Worm (Caenorhabditis elegans) whole organism, midembryonic: ENCODE results near the gene F10E7.6.

Experiments used
- T22C8.4 ChIP-seq: fragments of 200-800 bp; sonication (Bioruptor generic); IDR thresholded peaks from 2 replicates; pipeline ENCODE4 v1.3.6; 2022; ENCODE audit warnings: missing genetic modification characterization, missing compliant biosample characterization
- cog-1 ChIP-seq: sonication (generic microtip); optimal IDR thresholded peaks from 2 replicates; lab custom pipeline; 2016; ENCODE audit warnings: missing genetic modification characterization, missing compliant biosample characterization
- flt-1 ChIP-seq: fragments of 200-800 bp; sonication (Bioruptor generic); IDR thresholded peaks from 2 replicates; pipeline ENCODE4 v1.3.6; 2022; ENCODE audit warnings: missing genetic modification characterization, missing compliant biosample characterization
- klf-2 ChIP-seq: fragments of 200-800 bp; sonication (Bioruptor generic); conservative IDR thresholded peaks from 2 replicates; pipeline ENCODE4 v1.3.6; 2022; ENCODE audit warnings: missing genetic modification reagents, missing genetic modification characterization, missing compliant biosample characterization
- med-1 ChIP-seq: sonication (generic microtip); optimal IDR thresholded peaks from 2 replicates; lab custom pipeline; 2017; ENCODE audit warnings: missing genetic modification characterization, mild to moderate bottlenecking, missing compliant biosample characterization, antibody characterized with exemption, missing genetic modification reagents; ENCODE audit not compliant: insufficient read depth
- ref-1 ChIP-seq: fragments of 200-800 bp; sonication (Bioruptor generic); conservative IDR thresholded peaks from 2 replicates; pipeline ENCODE4 v1.3.6; 2022; ENCODE audit warnings: missing genetic modification reagents, missing genetic modification characterization, missing compliant biosample characterization
- tab-1 ChIP-seq: fragments of 200-800 bp; sonication (Bioruptor generic); IDR thresholded peaks from 2 replicates; pipeline ENCODE4 v1.3.6; 2022; ENCODE audit warnings: missing genetic modification characterization, missing compliant biosample characterization
- ztf-23 ChIP-seq: fragments of 200-800 bp; sonication (Bioruptor generic); IDR thresholded peaks from 2 replicates; pipeline ENCODE4 v1.3.6; 2022; ENCODE audit warnings: missing genetic modification reagents, missing genetic modification characterization, missing compliant biosample characterization
- ztf-29 ChIP-seq: fragments of 200-800 bp; sonication (Bioruptor generic); IDR thresholded peaks from 2 replicates; pipeline ENCODE4 v1.3.6; 2022; ENCODE audit warnings: missing genetic modification reagents, missing genetic modification characterization, missing compliant biosample characterization

The F10E7.6 gene

ce11 chrII:7106313-7106712 is 6.6 kb upstream of the F10E7.6 start:
- TF ChIP-seq ztf-29 (no peak), med-1 (GFP tag; lab: Kevin White, UChicago) (no peak), T22C8.4 (GFP tag; lab: Robert Waterston, UW) (no peak), ref-1 (GFP tag; lab: Robert Waterston, UW) (no peak), cog-1 (tag; lab: Kevin White, UChicago) (no peak), ztf-23 (GFP tag; lab: Robert Waterston, UW) (no peak), klf-2 (no peak), tab-1 (GFP tag; lab: Robert Waterston, UW) (no peak), flt-1 (GFP tag; lab: Robert Waterston, UW) (no peak)

- TF ChIP-seq ref-1 (GFP tag; lab: Robert Waterston, UW) = no peak
- TF ChIP-seq ztf-29 = no peak
- no peak for TF ChIP-seq flt-1 (GFP tag; lab: Robert Waterston, UW)
- no peak for TF ChIP-seq cog-1 (tag; lab: Kevin White, UChicago)
- no peak for TF ChIP-seq ztf-23 (GFP tag; lab: Robert Waterston, UW)
- no peak for TF ChIP-seq klf-2
- TF ChIP-seq med-1 (GFP tag; lab: Kevin White, UChicago) = no peak
- no peak for TF ChIP-seq T22C8.4 (GFP tag; lab: Robert Waterston, UW)
These were observed 2.9 kb upstream of the F10E7.6 start, which contains the start of gene F10E7.9 for ce11 chrII:7109956-7110355. Gene F10E7.9, minus strand, starts transcription at chrII:7110056.

- no peak for TF ChIP-seq tab-1 (GFP tag; lab: Robert Waterston, UW)
These were observed 1.7 kb upstream of the F10E7.6 start for ce11 chrII:7111012-7111656.

- TF ChIP-seq ztf-29 (no peak), cog-1 (tag; lab: Kevin White, UChicago) (peak; percentile 35)
These were observed 1.2 kb upstream of the F10E7.6 start, which contains the start of gene F10E7.5 for ce11 chrII:7111657-7112049. Gene F10E7.5, plus strand, starts transcription at chrII:7111978.

ce11 chrII:7115638-7116037 is 2.8 kb downstream of the F10E7.6 start, which contains the start of gene cutl-5:
Gene cutl-5, minus strand, starts transcription at chrII:7115906.
- TF ChIP-seq ztf-29 = no peak
- no peak for TF ChIP-seq flt-1 (GFP tag; lab: Robert Waterston, UW)
- TF ChIP-seq ref-1 (GFP tag; lab: Robert Waterston, UW) = no peak
- TF ChIP-seq med-1 (GFP tag; lab: Kevin White, UChicago) = no peak
- TF ChIP-seq klf-2 = no peak
- no peak for TF ChIP-seq T22C8.4 (GFP tag; lab: Robert Waterston, UW)
- TF ChIP-seq tab-1 (GFP tag; lab: Robert Waterston, UW) = no peak
- no peak for TF ChIP-seq ztf-23 (GFP tag; lab: Robert Waterston, UW)
- no peak for TF ChIP-seq cog-1 (tag; lab: Kevin White, UChicago)

ce11 chrII:7116350-7116749 is 3.5 kb downstream of the F10E7.6 start, which contains the start of gene spon-1:
Gene spon-1, plus strand, starts transcription at chrII:7116557.
- no peak for TF ChIP-seq ztf-23 (GFP tag; lab: Robert Waterston, UW)
- no peak for TF ChIP-seq klf-2
- no peak for TF ChIP-seq tab-1 (GFP tag; lab: Robert Waterston, UW)
- no peak for TF ChIP-seq ztf-29
- TF ChIP-seq ref-1 (GFP tag; lab: Robert Waterston, UW) = no peak
- TF ChIP-seq med-1 (GFP tag; lab: Kevin White, UChicago) = no peak
- no peak for TF ChIP-seq flt-1 (GFP tag; lab: Robert Waterston, UW)

ce11 chrII:7119525-7119924 is 6.6 kb downstream of the F10E7.6 start:
- TF ChIP-seq tab-1 (GFP tag; lab: Robert Waterston, UW) (no peak), ztf-29 (no peak), ztf-23 (GFP tag; lab: Robert Waterston, UW) (no peak), ref-1 (GFP tag; lab: Robert Waterston, UW) (no peak), T22C8.4 (GFP tag; lab: Robert Waterston, UW) (no peak), klf-2 (no peak), cog-1 (tag; lab: Kevin White, UChicago) (no peak), med-1 (GFP tag; lab: Kevin White, UChicago) (no peak), flt-1 (GFP tag; lab: Robert Waterston, UW) (no peak)

- TF ChIP-seq cog-1 (tag; lab: Kevin White, UChicago) = no peak
- TF ChIP-seq ref-1 (GFP tag; lab: Robert Waterston, UW) = no peak
- TF ChIP-seq med-1 (GFP tag; lab: Kevin White, UChicago) = no peak
- TF ChIP-seq klf-2 = no peak
- no peak for TF ChIP-seq flt-1 (GFP tag; lab: Robert Waterston, UW)
These were observed 8.9 kb downstream of the F10E7.6 start, which contains the start of gene F10E7.2 for ce11 chrII:7121762-7122292. Gene F10E7.2, plus strand, starts transcription at chrII:7122242.

- TF ChIP-seq flt-1 (GFP tag; lab: Robert Waterston, UW) = no peak
These were observed 10.0 kb downstream of the F10E7.6 start, which contains the start of gene F10E7.11 for ce11 chrII:7122661-7123418. Gene F10E7.11, minus strand, starts transcription at chrII:7122892.

- TF ChIP-seq ref-1 (GFP tag; lab: Robert Waterston, UW) (no peak), ztf-23 (GFP tag; lab: Robert Waterston, UW) (no peak), klf-2 (no peak), flt-1 (GFP tag; lab: Robert Waterston, UW) (no peak), T22C8.4 (GFP tag; lab: Robert Waterston, UW) (no peak), ztf-29 (no peak), cog-1 (tag; lab: Kevin White, UChicago) (no peak), tab-1 (GFP tag; lab: Robert Waterston, UW) (no peak), med-1 (GFP tag; lab: Kevin White, UChicago) (no peak)
These were observed 13.6 kb downstream of the F10E7.6 start, which contains the start of gene F10E7.1 for ce11 chrII:7126457-7126856. Gene F10E7.1, plus strand, starts transcription at chrII:7126757.
